Worm (Caenorhabditis elegans) whole organism, L4/young adult: ENCODE data around the gene Y62F5A.10.

Experiments
- W03F9.2 ChIP-seq: fragments of 150-350 bp; optimal IDR thresholded peaks from 2 replicates; lab custom pipeline; 2014; ENCODE audit warnings: missing biosample characterization, missing genetic modification characterization
- dao-5 ChIP-seq: sonication (generic microtip); optimal IDR thresholded peaks from 2 replicates; lab custom pipeline; 2016; ENCODE audit warnings: missing genotype, missing genetic modification characterization, moderate library complexity, missing compliant biosample characterization
- him-1 ChIP-seq: sonication (generic microtip); optimal IDR thresholded peaks from 2 replicates; lab custom pipeline; 2016; ENCODE audit warnings: missing genotype, missing genetic modification reagents, missing genetic modification characterization, missing compliant biosample characterization

ce11 chrII:11487999-11488398 lies 33.4 kb upstream of the Y62F5A.10 start, which contains the start of gene B0334.13:
- TF ChIP-seq W03F9.2 (tag; lab: Kevin White, UChicago), result no peak
- no peak for TF ChIP-seq him-1 (tag; lab: Kevin White, UChicago)
- no peak for TF ChIP-seq dao-5
